Worm (Caenorhabditis elegans) whole organism, L3 larva: ENCODE results near the gene Y43F8B.22.

Experiments used
- ZK546.5 ChIP-seq: sonication (generic microtip); optimal IDR thresholded peaks from 2 replicates; lab custom pipeline; 2017; ENCODE audit warnings: missing biosample characterization, missing genetic modification characterization
- ceh-28 ChIP-seq: fragments of 150-350 bp; optimal IDR thresholded peaks from 2 replicates; lab custom pipeline; 2014; ENCODE audit warnings: missing biosample characterization, missing genetic modification reagents, missing genetic modification characterization
- ceh-82 ChIP-seq: fragments of 150-350 bp; optimal IDR thresholded peaks from 2 replicates; lab custom pipeline; 2014; ENCODE audit warnings: missing biosample characterization, missing genetic modification characterization
- egl-27 ChIP-seq: sonication (generic microtip); optimal IDR thresholded peaks from 4 replicates; lab custom pipeline; 2017; ENCODE audit warnings: missing biosample characterization, missing genetic modification reagents, missing genetic modification characterization
- elt-2 ChIP-seq: sonication (generic microtip); optimal IDR thresholded peaks from 2 replicates; lab custom pipeline; 2016; ENCODE audit warnings: missing genetic modification reagents, mild to moderate bottlenecking, missing genetic modification characterization, missing compliant biosample characterization
- fkh-2 ChIP-seq: fragments of 150-350 bp; optimal IDR thresholded peaks from 2 replicates; lab custom pipeline; 2014; ENCODE audit warnings: missing biosample characterization, missing genetic modification reagents, missing genetic modification characterization
- fos-1 ChIP-seq: fragments of 150-350 bp; optimal IDR thresholded peaks from 2 replicates; lab custom pipeline; 2014; ENCODE audit warnings: missing biosample characterization, missing genetic modification characterization
- hmg-11 ChIP-seq: sonication (generic microtip); optimal IDR thresholded peaks from 2 replicates; lab custom pipeline; 2016; ENCODE audit warnings: missing genetic modification characterization, missing compliant biosample characterization
- lin-15B ChIP-seq: fragments of 150-350 bp; optimal IDR thresholded peaks from 2 replicates; lab custom pipeline; 2014; ENCODE audit warnings: missing biosample characterization, missing genetic modification characterization
- lin-39 ChIP-seq: fragments of 150-350 bp; optimal IDR thresholded peaks from 2 replicates; lab custom pipeline; 2018; ENCODE audit warnings: missing biosample characterization, missing genetic modification reagents, missing genetic modification characterization
- mdl-1 ChIP-seq: fragments of 150-350 bp; optimal IDR thresholded peaks from 2 replicates; lab custom pipeline; 2014; ENCODE audit warnings: missing biosample characterization, missing genetic modification characterization
- mml-1 ChIP-seq: fragments of 150-350 bp; sonication (generic microtip); optimal IDR thresholded peaks from 3 replicates; lab custom pipeline; 2014; ENCODE audit warnings: missing biosample characterization, missing genetic modification characterization
- nfya-1 ChIP-seq: sonication (generic microtip); optimal IDR thresholded peaks from 2 replicates; lab custom pipeline; 2017; ENCODE audit warnings: missing genetic modification characterization, mild to moderate bottlenecking, missing compliant biosample characterization, antibody characterized with exemption, moderate library complexity; ENCODE audit not compliant: insufficient read depth
- nhr-12 ChIP-seq: fragments of 150-350 bp; optimal IDR thresholded peaks from 2 replicates; lab custom pipeline; 2014; ENCODE audit warnings: missing biosample characterization, missing genetic modification characterization
- nhr-23 ChIP-seq: fragments of 150-350 bp; optimal IDR thresholded peaks from 2 replicates; lab custom pipeline; 2014; ENCODE audit warnings: missing biosample characterization, missing genetic modification reagents, missing genetic modification characterization
- nhr-237 ChIP-seq: fragments of 150-350 bp; optimal IDR thresholded peaks from 2 replicates; lab custom pipeline; 2014; ENCODE audit warnings: missing biosample characterization, missing genetic modification characterization
- nhr-25 ChIP-seq: sonication (generic microtip); optimal IDR thresholded peaks from 2 replicates; lab custom pipeline; 2017; ENCODE audit warnings: missing biosample characterization, missing genetic modification characterization
- nhr-28 ChIP-seq: fragments of 150-350 bp; optimal IDR thresholded peaks from 2 replicates; lab custom pipeline; 2014; ENCODE audit warnings: missing biosample characterization, missing genetic modification characterization
- nhr-43 ChIP-seq: sonication (generic microtip); optimal IDR thresholded peaks from 2 replicates; lab custom pipeline; 2016; ENCODE audit warnings: mild to moderate bottlenecking, missing genetic modification characterization, missing compliant biosample characterization; ENCODE audit not compliant: poor library complexity, severe bottlenecking
- nhr-67 ChIP-seq: fragments of 150-350 bp; optimal IDR thresholded peaks from 2 replicates; lab custom pipeline; 2014; ENCODE audit warnings: missing biosample characterization, missing genetic modification characterization
- nhr-77 ChIP-seq: fragments of 150-350 bp; optimal IDR thresholded peaks from 2 replicates; lab custom pipeline; 2014; ENCODE audit warnings: missing biosample characterization, missing genetic modification characterization
- pha-4 ChIP-seq: fragments of 150-350 bp; optimal IDR thresholded peaks from 2 replicates; lab custom pipeline; 2014; ENCODE audit warnings: missing biosample characterization, missing genetic modification reagents, missing genetic modification characterization
- skn-1 ChIP-seq: fragments of 150-350 bp; optimal IDR thresholded peaks from 2 replicates; lab custom pipeline; 2014; ENCODE audit warnings: missing biosample characterization, missing genetic modification characterization
- snpc-4 ChIP-seq: fragments of 150-350 bp; optimal IDR thresholded peaks from 2 replicates; lab custom pipeline; 2014; ENCODE audit warnings: missing biosample characterization, missing genetic modification characterization
- tbx-2 ChIP-seq: sonication (generic microtip); optimal IDR thresholded peaks from 2 replicates; lab custom pipeline; 2016; ENCODE audit warnings: mild to moderate bottlenecking, missing genetic modification characterization, missing compliant biosample characterization
- unc-62 ChIP-seq: fragments of 150-350 bp; sonication (generic microtip); optimal IDR thresholded peaks from 4 replicates; lab custom pipeline; 2014; ENCODE audit warnings: missing biosample characterization, missing genetic modification reagents, missing genetic modification characterization
- zag-1 ChIP-seq: fragments of 150-350 bp; optimal IDR thresholded peaks from 2 replicates; lab custom pipeline; 2014; ENCODE audit warnings: missing biosample characterization, missing genetic modification characterization

Gene Y43F8B.22

DNA sequence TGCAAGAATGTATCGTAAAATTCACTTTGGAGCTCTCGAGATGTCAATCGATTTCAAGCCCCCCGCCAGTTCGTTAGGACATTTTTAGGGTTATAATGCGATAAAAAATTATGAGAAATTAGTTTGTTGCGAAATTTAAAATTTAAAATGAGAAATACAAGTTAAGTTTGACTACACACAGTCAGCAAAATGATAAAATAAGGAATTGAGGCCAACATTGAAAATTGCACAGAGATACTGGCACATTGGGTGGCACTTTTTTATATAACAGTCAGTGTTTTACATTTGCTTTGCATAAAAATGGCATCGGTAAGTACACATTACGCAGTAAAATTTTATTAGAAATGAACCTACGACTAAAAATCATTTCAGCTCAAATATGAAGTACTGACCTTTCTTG lies 14.6 kb upstream of the Y43F8B.22 start, which contains the start of gene Y43F8B.12:
Gene Y43F8B.12 (plus strand): TSS at position 301 of the 400 bp plus-strand sequence.
- no peak for TF ChIP-seq snpc-4 (tag; lab: Kevin White, UChicago)
- TF ChIP-seq nhr-28 (tag; lab: Kevin White, UChicago), result no peak
- TF ChIP-seq hmg-11 (tag; lab: Kevin White, UChicago), result no peak
- no peak for TF ChIP-seq unc-62 (GFP tag; lab: Kevin White, UChicago)
- TF ChIP-seq ceh-82 (tag; lab: Kevin White, UChicago), result no peak
- no peak for TF ChIP-seq lin-39 (tag; lab: Kevin White, UChicago)
- TF ChIP-seq nhr-23 (tag; lab: Kevin White, UChicago), result no peak
- TF ChIP-seq nhr-12, result no peak
- TF ChIP-seq lin-15B (tag; lab: Kevin White, UChicago), result no peak
- TF ChIP-seq nfya-1, result no peak
- TF ChIP-seq nhr-43 (tag; lab: Kevin White, UChicago), result no peak
- no peak for TF ChIP-seq elt-2 (tag; lab: Kevin White, UChicago)
- no peak for TF ChIP-seq skn-1 (tag; lab: Kevin White, UChicago)
- TF ChIP-seq nhr-237, result no peak
- TF ChIP-seq zag-1 (tag; lab: Kevin White, UChicago), result no peak

DNA sequence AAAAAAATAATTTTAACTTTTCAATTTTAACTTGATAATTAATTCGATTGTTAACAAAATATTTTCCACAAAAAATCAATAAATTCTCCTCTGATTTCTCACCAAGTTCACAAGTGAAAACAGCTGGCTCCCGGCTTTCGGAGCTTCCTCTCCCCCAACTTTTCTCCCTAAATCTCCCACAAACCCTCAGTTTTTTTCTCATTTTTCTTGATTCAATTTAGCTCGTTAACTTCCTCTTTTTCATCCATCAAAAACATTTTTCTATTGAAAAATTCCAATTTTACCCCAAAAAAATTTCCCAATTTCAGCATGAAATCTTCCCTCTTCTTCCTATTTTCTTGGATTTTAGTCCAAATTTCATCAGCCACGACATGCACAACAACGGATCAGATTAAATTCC lies 12.2 kb upstream of the Y43F8B.22 start, which contains the start of gene Y43F8B.11:
Gene Y43F8B.11 (plus strand): TSS at position 301 of the 400 bp plus-strand sequence.
- TF ChIP-seq nhr-43 (tag; lab: Kevin White, UChicago) (no peak), nhr-25 (tag; lab: Kevin White, UChicago) (no peak), ceh-28 (no peak)

DNA sequence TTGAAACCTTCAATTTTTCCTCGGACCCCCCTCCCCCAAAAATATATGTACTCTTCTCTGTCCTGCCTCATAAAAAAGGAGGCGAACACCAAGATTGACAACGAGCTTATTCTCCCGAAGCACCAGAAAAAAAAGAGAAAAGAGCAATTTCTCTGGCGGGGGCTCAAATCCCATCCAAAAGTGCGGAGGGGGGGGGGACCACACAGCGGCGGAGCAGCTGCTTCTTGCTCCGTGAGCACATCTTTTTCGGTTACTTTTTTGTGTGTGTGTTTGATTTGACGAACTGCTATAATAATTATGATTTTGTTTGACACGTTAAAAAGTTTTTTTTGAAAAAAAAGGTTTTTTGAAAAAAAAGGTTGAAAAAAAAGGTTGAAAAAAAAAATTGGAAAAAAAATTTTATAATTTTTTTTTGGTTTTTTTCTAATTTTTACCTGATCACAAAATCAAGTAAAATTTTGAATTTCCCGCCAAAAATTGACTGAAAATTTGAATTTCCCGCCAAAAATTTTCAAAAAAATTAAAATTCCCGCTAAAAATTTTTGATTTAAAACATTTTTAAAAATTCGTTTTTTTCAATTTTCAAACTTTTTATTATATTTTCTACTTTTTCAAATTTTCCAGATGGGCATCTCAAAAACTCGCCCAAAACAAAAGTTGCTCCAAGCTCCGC lies 8.7 kb upstream of the Y43F8B.22 start, which contains the start of gene Y43F8B.10:
Gene Y43F8B.10 (plus strand): TSS at position 623 of the 673 bp plus-strand sequence.
- TF ChIP-seq nfya-1, result peak; percentile 9
- TF ChIP-seq fos-1 (tag; lab: Kevin White, UChicago), result no peak

DNA sequence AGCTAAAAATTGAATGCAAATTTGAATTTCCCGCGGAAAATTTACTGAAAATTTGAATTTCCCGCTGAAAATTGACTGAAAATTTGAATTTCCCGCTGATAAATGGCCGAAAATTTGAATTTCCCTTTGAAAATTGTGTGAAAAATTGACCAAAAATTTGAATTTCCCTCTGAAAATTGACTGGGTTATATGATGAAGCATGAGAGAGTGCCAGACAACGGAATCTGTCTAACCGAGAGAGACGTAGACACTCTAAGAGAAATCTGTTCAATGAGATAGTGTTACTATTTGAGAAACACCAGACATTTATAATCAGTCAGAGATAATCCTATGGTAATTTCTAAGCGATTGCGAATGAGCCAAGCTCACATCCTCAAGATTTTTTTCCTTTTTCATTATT lies 5.3 kb upstream of the Y43F8B.22 start:
- TF ChIP-seq nhr-237 (no peak), hmg-11 (tag; lab: Kevin White, UChicago) (no peak), lin-39 (tag; lab: Kevin White, UChicago) (no peak), pha-4 (tag; lab: Kevin White, UChicago) (no peak), nhr-67 (tag; lab: Kevin White, UChicago) (no peak)
- TF ChIP-seq, all 47 proteins: peak for 0

DNA sequence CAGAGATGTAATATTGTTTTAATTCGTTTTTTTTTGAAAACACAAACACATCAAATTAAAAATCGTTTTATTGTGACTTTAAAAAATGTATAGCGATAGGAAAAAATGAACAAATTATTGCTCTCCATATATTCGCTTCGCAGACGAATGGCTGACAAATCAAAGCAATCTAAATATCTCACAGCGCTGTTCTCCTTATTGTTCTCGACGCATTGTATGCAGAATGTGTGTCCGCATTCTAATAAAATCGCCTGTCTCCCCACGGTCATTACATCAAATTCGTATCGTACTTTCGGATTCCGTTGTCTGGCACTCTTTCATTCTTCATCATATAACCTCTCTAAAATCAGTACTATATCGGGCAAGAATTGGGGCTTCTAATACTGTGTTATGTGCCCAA lies 4.8 kb upstream of the Y43F8B.22 start, which contains the start of gene Y43F8B.9:
Gene Y43F8B.9 (plus strand): TSS at position 301 of the 400 bp plus-strand sequence.
- TF ChIP-seq nhr-67 (tag; lab: Kevin White, UChicago) (no peak), nhr-77 (tag; lab: Kevin White, UChicago) (no peak), fkh-2 (tag; lab: Kevin White, UChicago) (no peak)

DNA sequence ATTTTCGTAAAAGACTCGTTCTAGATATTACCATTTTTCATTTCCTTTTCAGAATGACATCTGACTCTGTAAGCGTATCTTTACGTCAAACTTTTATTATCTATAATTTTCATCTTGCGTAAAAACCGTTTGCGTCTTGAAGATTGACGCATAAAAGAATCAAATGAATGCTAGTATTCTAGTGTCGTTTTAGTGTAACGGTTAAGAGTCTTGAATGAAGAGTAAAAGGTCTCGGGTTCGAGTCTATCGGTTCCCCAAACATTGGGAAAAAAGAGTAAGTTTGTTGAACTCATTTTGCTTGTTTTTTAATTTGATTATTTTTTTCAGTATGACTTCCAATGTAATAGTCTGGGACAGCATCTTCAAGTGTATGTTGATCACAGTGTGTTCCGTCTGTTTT lies 1.9 kb downstream of the Y43F8B.22 start, which contains the start of gene Y43F8B.17:
Gene Y43F8B.17 (plus strand): TSS at position 215 of the 400 bp plus-strand sequence.
- TF ChIP-seq nhr-43 (tag; lab: Kevin White, UChicago), result no peak
- TF ChIP-seq fos-1 (tag; lab: Kevin White, UChicago), result no peak
- no peak for TF ChIP-seq nhr-28 (tag; lab: Kevin White, UChicago)
- no peak for TF ChIP-seq nhr-77 (tag; lab: Kevin White, UChicago)
- TF ChIP-seq nhr-237, result no peak
- no peak for TF ChIP-seq skn-1 (tag; lab: Kevin White, UChicago)
- TF ChIP-seq tbx-2 (tag; lab: Kevin White, UChicago), result no peak
- TF ChIP-seq fkh-2 (tag; lab: Kevin White, UChicago), result no peak
- no peak for TF ChIP-seq unc-62 (GFP tag; lab: Kevin White, UChicago)
- TF ChIP-seq mml-1 (tag; lab: Kevin White, UChicago), result no peak
- no peak for TF ChIP-seq egl-27 (tag; lab: Kevin White, UChicago)
- TF ChIP-seq lin-39 (tag; lab: Kevin White, UChicago), result no peak
- no peak for TF ChIP-seq ZK546.5
- TF ChIP-seq mdl-1, result no peak
